Fruit fly (Drosophila melanogaster): Measurements from ENCODE around the gene Trpgamma.

The Trpgamma gene

dm6 chr2L:16620384-16620908, 56.1 kb downstream of the Trpgamma start (continued):
- TF ChIP-seq vri (GFP tag; optimal IDR thresholded peaks at IDR 0.05) (peak; percentile 58), Blimp-1 (GFP tag; optimal IDR thresholded peaks at IDR 0.05) (peak; percentile 88), topi (GFP tag; optimal IDR thresholded peaks at IDR 0.05) (peak; percentile 95), spab (GFP tag; optimal IDR thresholded peaks at IDR 0.05) (peak; percentile 60), CG9139 (GFP tag; optimal IDR thresholded peaks at IDR 0.05) (no peak), Hr4 (GFP tag; optimal IDR thresholded peaks at IDR 0.05) (peak; percentile 82), Hr39 (GFP tag; optimal IDR thresholded peaks at IDR 0.05) (peak; percentile 90), OdsH (GFP tag; optimal IDR thresholded peaks at IDR 0.05) (peak; percentile 86), CG8632 (GFP tag; optimal IDR thresholded peaks at IDR 0.05) (peak; percentile 71), salr (GFP tag; optimal IDR thresholded peaks at IDR 0.05) (peak; percentile 38 to 70), Eip78C (GFP tag) (peak; percentile 97), CG4318 (GFP tag; optimal IDR thresholded peaks at IDR 0.05) (peak; percentile 54), dac (GFP tag; optimal IDR thresholded peaks at IDR 0.05) (no peak), Sox14 (GFP tag; optimal IDR thresholded peaks at IDR 0.05) (peak; percentile 77), CG6854 (GFP tag; optimal IDR thresholded peaks at IDR 0.05) (peak; percentile 84), CG7368 (GFP tag; optimal IDR thresholded peaks at IDR 0.05) (peak; percentile 73), esn (GFP tag; optimal IDR thresholded peaks at IDR 0.05) (peak; percentile 88), CG3032 (tag; optimal IDR thresholded peaks at IDR 0.05) (peak; percentile 76), fkh (GFP tag; optimal IDR thresholded peaks at IDR 0.05) (no peak), Ets96B (tag; optimal IDR thresholded peaks at IDR 0.05) (peak; percentile 68), CG15336 (GFP tag; IDR thresholded peaks at IDR 0.05) (peak; percentile 76)

- TF ChIP-seq eg (GFP tag; IDR thresholded peaks at IDR 0.05): no peak
- TF ChIP-seq Eip93F (GFP tag; optimal IDR thresholded peaks at IDR 0.05): no peak
- TF ChIP-seq Eip78C (GFP tag): peak; percentile 68
- peak; percentile 8 for TF ChIP-seq Met (GFP tag; optimal IDR thresholded peaks at IDR 0.05)
- TF ChIP-seq ss (GFP tag; optimal IDR thresholded peaks at IDR 0.05): no peak
- TF ChIP-seq svp (GFP tag): no peak
- TF ChIP-seq Hr4 (GFP tag; optimal IDR thresholded peaks at IDR 0.05): peak; percentile 10
- peak in 1 of 2 experiments; percentile 22 for TF ChIP-seq salr (GFP tag; optimal IDR thresholded peaks at IDR 0.05)
- peak; percentile 48 for TF ChIP-seq CG32006 (GFP tag; optimal IDR thresholded peaks at IDR 0.05)
- TF ChIP-seq dac (GFP tag; optimal IDR thresholded peaks at IDR 0.05): no peak
- peak; percentile 7 for TF ChIP-seq esn (GFP tag; optimal IDR thresholded peaks at IDR 0.05)
- peak; percentile 20 for TF ChIP-seq CG4318 (GFP tag; optimal IDR thresholded peaks at IDR 0.05)
Measured at dm6 chr2L:16618929-16619328, 57.6 kb downstream of the Trpgamma start.

- TF ChIP-seq fd85E (GFP tag; optimal IDR thresholded peaks at IDR 0.05) (no peak), Hr4 (GFP tag; optimal IDR thresholded peaks at IDR 0.05) (no peak)
Measured at dm6 chr2L:16616282-16616681, 60.2 kb downstream of the Trpgamma start.

All from whole organism, prepupa.